Fruit fly (Drosophila melanogaster): ENCODE results near the gene CG32262.
A peak's percentile ranks its signal among the peaks of the same experiment; 100 is the strongest.

The CG32262 gene

DNA sequence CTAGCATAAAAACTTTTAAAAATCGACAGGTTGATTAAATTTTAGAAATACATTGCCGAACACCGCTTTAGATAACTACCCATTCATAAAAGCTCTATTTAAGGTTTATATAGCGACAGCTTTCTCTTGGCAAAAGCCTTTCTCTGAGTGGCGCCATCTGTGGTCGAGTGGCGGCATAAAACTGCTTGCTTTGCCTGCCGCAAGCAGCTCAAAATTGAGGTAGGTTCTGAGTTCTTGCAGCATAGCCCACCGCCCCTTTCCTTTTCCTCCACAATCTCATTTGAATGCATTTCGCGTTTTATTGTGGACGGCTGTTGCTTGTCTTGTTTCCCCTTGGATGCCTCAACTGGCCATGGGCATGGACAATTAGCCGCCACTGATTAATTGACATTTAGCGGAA, 42.2 kb downstream of the CG32262 start (continued):
- TF ChIP-seq CG3032 (tag; optimal IDR thresholded peaks at IDR 0.05), result no peak
- TF ChIP-seq CG15336 (GFP tag; IDR thresholded peaks at IDR 0.05), result no peak
- TF ChIP-seq Eip78C (GFP tag), result peak; percentile 82
- TF ChIP-seq OdsH (GFP tag; optimal IDR thresholded peaks at IDR 0.05), result peak; percentile 57
- TF ChIP-seq CG6276 (GFP tag; optimal IDR thresholded peaks at IDR 0.05), result no peak
- no peak for TF ChIP-seq Sox15 (GFP tag; optimal IDR thresholded peaks at IDR 0.05)
- TF ChIP-seq Eip75B (GFP tag; optimal IDR thresholded peaks at IDR 0.05), result peak; percentile 40
- TF ChIP-seq CG11294 (GFP tag; IDR thresholded peaks at IDR 0.05), result no peak
- TF ChIP-seq CG8319 (GFP tag; optimal IDR thresholded peaks at IDR 0.05), result no peak
- TF ChIP-seq CG8119 (GFP tag; IDR thresholded peaks at IDR 0.05), result no peak
- peak; percentile 14 for TF ChIP-seq fd59A (GFP tag; optimal IDR thresholded peaks at IDR 0.05)
- no peak for TF ChIP-seq Blimp-1 (GFP tag; optimal IDR thresholded peaks at IDR 0.05)
- TF ChIP-seq eg (GFP tag; IDR thresholded peaks at IDR 0.05), result 0 out of 3 replicates have a peak, but pooled peaks have one; percentile 10
- peak; percentile 13 for TF ChIP-seq CG6792 (GFP tag; optimal IDR thresholded peaks at IDR 0.05)
- TF ChIP-seq CG9139 (GFP tag; optimal IDR thresholded peaks at IDR 0.05), result no peak
- peak; percentile 27 for TF ChIP-seq CG3919 (GFP tag; optimal IDR thresholded peaks at IDR 0.05)
- TF ChIP-seq Lpt (GFP tag; optimal IDR thresholded peaks at IDR 0.05), result no peak
- TF ChIP-seq CG11762 (GFP tag; optimal IDR thresholded peaks at IDR 0.05; ENCODE audit: insufficient read depth), result no peak
- TF ChIP-seq CG10631 (GFP tag; optimal IDR thresholded peaks at IDR 0.05), result no peak
- peak; percentile 2 for TF ChIP-seq Ets21C (GFP tag; optimal IDR thresholded peaks at IDR 0.05)
- TF ChIP-seq Hr38 (GFP tag; optimal IDR thresholded peaks at IDR 0.05), result no peak
- TF ChIP-seq lz (GFP tag; optimal IDR thresholded peaks at IDR 0.05), result peak; percentile 61
- TF ChIP-seq Hr39 (GFP tag; optimal IDR thresholded peaks at IDR 0.05), result peak; percentile 39
- TF ChIP-seq CG6854 (GFP tag; optimal IDR thresholded peaks at IDR 0.05), result no peak
- peak; percentile 42 for TF ChIP-seq CG31627 (GFP tag; optimal IDR thresholded peaks at IDR 0.05)
- peak; percentile 56 for TF ChIP-seq vri (GFP tag; optimal IDR thresholded peaks at IDR 0.05)
- no peak for TF ChIP-seq CG1621 (tag; optimal IDR thresholded peaks at IDR 0.05)
- TF ChIP-seq Sox14 (GFP tag; optimal IDR thresholded peaks at IDR 0.05), result peak; percentile 32
- TF ChIP-seq Hr4 (GFP tag; optimal IDR thresholded peaks at IDR 0.05), result peak; percentile 43
- TF ChIP-seq dsx (GFP tag; optimal IDR thresholded peaks at IDR 0.05; ENCODE audit: poor library complexity, severe bottlenecking), result no peak
- TF ChIP-seq Gug (GFP tag; IDR thresholded peaks at IDR 0.05), result no peak
- TF ChIP-seq CG34406 (GFP tag; optimal IDR thresholded peaks at IDR 0.05), result peak; percentile 5
- TF ChIP-seq svp (GFP tag), result peak; percentile 71
- peak; percentile 61 for TF ChIP-seq Met (GFP tag; optimal IDR thresholded peaks at IDR 0.05)
- peak; percentile 60 for TF ChIP-seq esn (GFP tag; optimal IDR thresholded peaks at IDR 0.05)
- no peak for TF ChIP-seq CG8632 (GFP tag; optimal IDR thresholded peaks at IDR 0.05)

DNA sequence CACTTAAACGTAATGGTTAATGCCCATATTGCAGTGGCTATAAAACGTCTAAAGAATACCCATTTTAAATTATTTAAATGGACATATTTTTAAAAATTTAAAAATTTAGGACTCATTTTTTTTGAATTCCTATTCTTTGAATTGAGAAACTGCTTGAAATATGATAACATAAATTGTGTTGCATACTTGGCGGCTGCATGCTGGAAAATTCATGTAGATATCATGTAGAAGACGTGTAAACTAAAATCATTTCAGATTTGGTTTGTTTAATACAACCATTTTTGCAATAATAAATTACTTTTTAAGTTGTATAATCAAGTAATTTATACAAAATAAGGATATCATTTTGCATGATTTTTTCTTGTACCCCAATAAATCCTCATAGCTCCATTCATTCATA, 43.3 kb downstream of the CG32262 start:
- TF ChIP-seq Eip78C (GFP tag) (peak; percentile 10), Gug (GFP tag; IDR thresholded peaks at IDR 0.05) (no peak), CG6792 (GFP tag; optimal IDR thresholded peaks at IDR 0.05) (no peak)

DNA sequence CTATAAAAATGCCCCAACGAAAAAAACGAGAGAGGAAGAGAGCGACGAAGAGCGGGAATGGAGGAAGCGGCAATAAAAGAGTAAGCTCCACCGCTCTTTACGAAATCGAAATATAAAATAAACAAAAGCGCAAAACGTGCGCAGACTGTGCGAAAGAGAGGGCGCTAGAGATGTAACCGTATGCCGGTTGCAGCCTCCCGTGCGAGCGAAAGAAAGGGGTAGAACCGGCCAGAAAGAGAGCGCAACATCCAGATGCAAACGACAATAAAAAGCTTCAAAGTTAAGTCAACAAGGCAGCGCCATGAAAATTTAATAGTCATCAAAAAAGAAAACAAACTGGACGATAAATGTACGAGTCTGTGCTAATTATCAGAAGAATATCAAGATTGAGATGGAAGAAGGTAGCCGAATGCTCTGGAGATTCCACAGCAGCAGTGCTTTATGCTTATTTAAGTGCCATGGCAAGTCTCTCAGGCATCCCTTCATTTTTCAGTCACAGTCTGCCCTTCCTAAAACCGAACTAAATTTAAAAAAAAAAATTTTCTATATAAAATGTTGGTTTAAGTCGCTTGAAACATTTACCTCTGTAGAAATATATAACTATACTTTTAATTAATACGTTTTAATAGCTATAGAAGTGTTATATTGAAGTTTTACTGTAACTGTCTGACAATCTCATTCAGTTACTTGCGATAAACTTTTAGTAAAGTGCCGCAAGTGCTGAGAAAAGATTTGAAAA, 44.0 kb downstream of the CG32262 start:
- TF ChIP-seq pdm3 (GFP tag; optimal IDR thresholded peaks at IDR 0.05), result peak; percentile 60
- TF ChIP-seq CG34406 (GFP tag; optimal IDR thresholded peaks at IDR 0.05), result peak; percentile 45
- TF ChIP-seq spab (GFP tag; optimal IDR thresholded peaks at IDR 0.05), result peak; percentile 64
- peak; percentile 68; the same call in 1 of the 3 replicates for TF ChIP-seq CG8119 (GFP tag; IDR thresholded peaks at IDR 0.05)
- TF ChIP-seq CG10669 (GFP tag; optimal IDR thresholded peaks at IDR 0.05), result no peak
- no peak for TF ChIP-seq fd85E (GFP tag; optimal IDR thresholded peaks at IDR 0.05)
- peak; percentile 51 for TF ChIP-seq CG8632 (GFP tag; optimal IDR thresholded peaks at IDR 0.05)
- peak; percentile 36 for TF ChIP-seq vri (GFP tag; optimal IDR thresholded peaks at IDR 0.05)
- TF ChIP-seq svp (GFP tag), result peak; percentile 84
- TF ChIP-seq OdsH (GFP tag; optimal IDR thresholded peaks at IDR 0.05), result peak; percentile 59
- peak; percentile 75 for TF ChIP-seq Met (GFP tag; optimal IDR thresholded peaks at IDR 0.05)
- TF ChIP-seq Hr38 (GFP tag; optimal IDR thresholded peaks at IDR 0.05), result no peak
- TF ChIP-seq dsx (GFP tag; optimal IDR thresholded peaks at IDR 0.05; ENCODE audit: poor library complexity, severe bottlenecking), result peak; percentile 54
- TF ChIP-seq CG31627 (GFP tag; optimal IDR thresholded peaks at IDR 0.05), result peak; percentile 41
- TF ChIP-seq CG6808 (GFP tag; optimal IDR thresholded peaks at IDR 0.05), result peak; percentile 71
- peak; percentile 16 for TF ChIP-seq Sox102F (GFP tag; optimal IDR thresholded peaks at IDR 0.05)
- peak; percentile 49 for TF ChIP-seq CG11294 (GFP tag; IDR thresholded peaks at IDR 0.05)
- TF ChIP-seq Sox15 (GFP tag; optimal IDR thresholded peaks at IDR 0.05), result peak; percentile 9
- peak; percentile 65 for TF ChIP-seq net (GFP tag; optimal IDR thresholded peaks at IDR 0.05)
- peak; percentile 76 to 83 for TF ChIP-seq ss (GFP tag; optimal IDR thresholded peaks at IDR 0.05)
- TF ChIP-seq CG11762 (GFP tag; optimal IDR thresholded peaks at IDR 0.05; ENCODE audit: insufficient read depth), result no peak
- TF ChIP-seq CG8319 (GFP tag; optimal IDR thresholded peaks at IDR 0.05), result no peak
- TF ChIP-seq salr (GFP tag; optimal IDR thresholded peaks at IDR 0.05), result peak; percentile 18 to 48
- peak; percentile 75 for TF ChIP-seq CG6163 (GFP tag; IDR thresholded peaks at IDR 0.05)

Measured in whole organism, prepupa.